Worm (Caenorhabditis elegans): ENCODE measurements around the gene nhr-26.

- no peak for TF ChIP-seq pqm-1 (tag; optimal IDR thresholded peaks at IDR 0.05)
- no peak for TF ChIP-seq ceh-34 (tag; optimal IDR thresholded peaks at IDR 0.05)
- TF ChIP-seq nfya-1 (tag; optimal IDR thresholded peaks at IDR 0.05), result no peak
- TF ChIP-seq pax-1 (tag; optimal IDR thresholded peaks at IDR 0.05), result no peak
- no peak for TF ChIP-seq ahr-1 (tag; optimal IDR thresholded peaks at IDR 0.05)
- no peak for TF ChIP-seq hlh-6 (tag; optimal IDR thresholded peaks at IDR 0.05)
Measured at ce11 chrX:12663537-12663936, 36.7 kb downstream of the nhr-26 start, which contains the start of gene nlp-76.
